Fruit fly (Drosophila melanogaster): ENCODE results near the gene CG7634.
A peak's percentile ranks its signal among the peaks of the same experiment; 100 is the strongest.

Gene CG7634

DNA sequence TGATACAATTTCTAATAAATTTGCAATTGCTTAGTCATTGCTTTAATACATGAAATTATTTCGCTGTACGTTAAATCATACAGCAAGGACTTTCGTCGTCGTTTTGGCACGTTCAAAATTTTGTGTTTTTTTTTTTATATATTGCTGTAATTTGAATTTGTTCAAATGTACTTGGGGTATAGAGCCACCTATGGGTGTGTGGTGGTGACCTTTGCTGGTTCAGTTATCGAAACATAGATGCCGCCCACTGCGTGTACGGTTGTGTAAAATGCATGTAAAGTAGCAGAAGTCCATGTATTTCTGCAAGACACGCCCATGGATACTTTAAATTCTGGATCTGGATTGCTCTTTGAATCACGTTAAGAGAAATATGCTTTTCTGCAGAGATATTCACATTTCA is 39.0 kb downstream of the CG7634 start:
- TF ChIP-seq Pif1A (GFP tag; optimal IDR thresholded peaks at IDR 0.05) (no peak), D1 (tag; optimal IDR thresholded peaks at IDR 0.05) (peak; percentile 88)

- TF ChIP-seq CG15710 (tag; optimal IDR thresholded peaks at IDR 0.05), result no peak
- TF ChIP-seq CG13204 (GFP tag; optimal IDR thresholded peaks at IDR 0.05), result no peak
- TF ChIP-seq fd96Ca (GFP tag; IDR thresholded peaks at IDR 0.05), result no peak
- no peak for TF ChIP-seq rn (GFP tag; IDR thresholded peaks at IDR 0.05)
- TF ChIP-seq Ets98B (GFP tag; IDR thresholded peaks at IDR 0.05), result no peak
- TF ChIP-seq CG10348 (GFP tag; IDR thresholded peaks at IDR 0.05), result no peak
- TF ChIP-seq Pif1B (GFP tag; optimal IDR thresholded peaks at IDR 0.05), result no peak
- TF ChIP-seq CG4496 (GFP tag; IDR thresholded peaks at IDR 0.05), result no peak
- no peak for TF ChIP-seq CG12605 (GFP tag; IDR thresholded peaks at IDR 0.05)
- TF ChIP-seq Pif1A (GFP tag; optimal IDR thresholded peaks at IDR 0.05), result no peak
- TF ChIP-seq EcR (GFP tag; optimal IDR thresholded peaks at IDR 0.05), result no peak
- no peak for TF ChIP-seq CG8301 (tag; optimal IDR thresholded peaks at IDR 0.05)
Measured at dm6 chr3L:21610535-21610934, 45.3 kb downstream of the CG7634 start.

dm6 chr3L:21617354-21617753 is 52.1 kb downstream of the CG7634 start, which contains the start of the genes S1P and CG11307:
Gene S1P, minus strand, starts transcription at chr3L:21617376.
Gene CG11307, plus strand, starts transcription at chr3L:21617623.
- TF ChIP-seq D1 (tag; optimal IDR thresholded peaks at IDR 0.05) (no peak), Ets98B (GFP tag; IDR thresholded peaks at IDR 0.05) (no peak), Pif1A (GFP tag; optimal IDR thresholded peaks at IDR 0.05) (no peak), Pif1B (GFP tag; optimal IDR thresholded peaks at IDR 0.05) (no peak), CG4496 (GFP tag; IDR thresholded peaks at IDR 0.05) (no peak), CG14655 (GFP tag; optimal IDR thresholded peaks at IDR 0.05) (no peak), CG13204 (GFP tag; optimal IDR thresholded peaks at IDR 0.05) (no peak), CG12605 (GFP tag; IDR thresholded peaks at IDR 0.05) (no peak), CG17806 (tag; optimal IDR thresholded peaks at IDR 0.05) (no peak), gl (tag; optimal IDR thresholded peaks at IDR 0.05) (no peak), CG8301 (tag; optimal IDR thresholded peaks at IDR 0.05) (no peak), EcR (GFP tag; optimal IDR thresholded peaks at IDR 0.05) (no peak)

All from whole organism, pupa.